Worm (Caenorhabditis elegans) whole organism, early embryonic: ENCODE measurements around the gene bcf-1.

Experiments used
- ama-1 ChIP-seq: fragments of 150-350 bp; optimal IDR thresholded peaks from 2 replicates; lab custom pipeline; 2014
- hmbx-1 ChIP-seq: sonication (generic microtip); optimal IDR thresholded peaks from 2 replicates; lab custom pipeline; 2016; ENCODE audit warnings: mild to moderate bottlenecking, missing genetic modification characterization, missing compliant biosample characterization
- tbx-37 ChIP-seq: fragments of 200-800 bp; sonication (Bioruptor generic); conservative IDR thresholded peaks from 2 replicates; pipeline ENCODE4 v1.3.6; 2022; ENCODE audit warnings: missing genetic modification reagents, missing genetic modification characterization, missing compliant biosample characterization
- tra-4 ChIP-seq: sonication (generic microtip); optimal IDR thresholded peaks from 2 replicates; lab custom pipeline; 2017; ENCODE audit warnings: missing genetic modification characterization, missing compliant biosample characterization

DNA sequence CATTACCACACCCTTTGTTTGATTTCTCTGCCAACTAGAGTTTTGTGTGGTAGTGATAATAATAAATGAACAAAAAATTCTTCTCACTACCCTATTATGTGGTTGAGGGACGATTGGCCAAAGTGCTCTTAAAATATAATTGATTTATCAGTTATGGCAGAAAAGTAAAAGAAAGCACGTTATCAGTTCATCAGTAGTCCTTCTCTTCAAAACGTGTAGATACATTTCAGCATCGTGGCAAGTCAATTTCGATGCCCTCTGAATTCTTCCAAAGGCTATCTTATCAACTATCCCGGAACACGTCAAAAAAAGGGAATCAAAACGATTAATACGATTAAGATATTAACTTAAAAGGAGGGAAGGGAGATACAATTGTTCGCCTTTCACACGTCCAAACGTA is 4.5 kb upstream of the bcf-1 start:
- no peak for TF ChIP-seq hmbx-1 (tag; lab: Kevin White, UChicago)
- TF ChIP-seq ama-1 (lab: Kevin White, UChicago): no peak
- no peak for TF ChIP-seq tra-4
- TF ChIP-seq tbx-37 (GFP tag; lab: Robert Waterston, UW): no peak
